Worm (Caenorhabditis elegans) whole organism, early embryonic: Measurements from ENCODE around the gene let-767.

ENCODE experiments used
- B0310.2 ChIP-seq: sonication (generic microtip); optimal IDR thresholded peaks from 2 replicates; lab custom pipeline; 2016; ENCODE audit warnings: mild to moderate bottlenecking, missing genetic modification characterization, missing compliant biosample characterization
- aly-1 ChIP-seq: sonication (generic microtip); optimal IDR thresholded peaks from 2 replicates; lab custom pipeline; 2016; ENCODE audit warnings: missing genetic modification characterization, missing compliant biosample characterization
- ama-1 ChIP-seq: fragments of 150-350 bp; optimal IDR thresholded peaks from 2 replicates; lab custom pipeline; 2014
- ceh-36 ChIP-seq: sonication (generic microtip); optimal IDR thresholded peaks from 2 replicates; lab custom pipeline; 2016; ENCODE audit warnings: missing genetic modification characterization, inconsistent platforms, missing compliant biosample characterization
- ets-7 ChIP-seq: sonication (generic microtip); optimal IDR thresholded peaks from 2 replicates; lab custom pipeline; 2016; ENCODE audit warnings: missing genotype, missing genetic modification characterization, missing compliant biosample characterization
- hmbx-1 ChIP-seq: sonication (generic microtip); optimal IDR thresholded peaks from 2 replicates; lab custom pipeline; 2016; ENCODE audit warnings: mild to moderate bottlenecking, missing genetic modification characterization, missing compliant biosample characterization
- scrt-1 ChIP-seq: fragments of 200-800 bp; sonication (Bioruptor generic); IDR thresholded peaks from 2 replicates; pipeline ENCODE4 v1.3.6; 2022; ENCODE audit warnings: missing genetic modification characterization, missing compliant biosample characterization
- tbx-11 ChIP-seq: fragments of 200-800 bp; sonication (Bioruptor generic); IDR thresholded peaks from 2 replicates; pipeline ENCODE4 v1.3.6; 2022; ENCODE audit warnings: missing genetic modification characterization, missing compliant biosample characterization

DNA sequence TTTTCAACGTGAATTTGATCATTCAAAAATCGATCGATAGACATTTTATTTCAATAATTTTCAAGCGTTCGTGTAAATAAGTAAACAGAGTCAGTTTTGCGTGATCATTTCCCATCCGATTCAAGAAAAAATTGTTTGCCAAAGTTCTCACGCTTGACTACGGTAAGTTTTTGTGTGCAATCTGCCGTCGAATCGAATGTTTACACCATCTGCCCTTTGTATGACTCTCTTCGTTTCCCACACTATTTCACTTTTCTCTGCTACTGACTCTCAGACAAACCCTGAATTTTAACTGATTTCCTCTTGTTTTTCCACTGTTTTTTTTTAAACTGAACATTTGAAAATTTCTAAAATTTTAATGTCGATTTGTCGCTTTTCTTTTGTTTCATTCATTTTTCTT, 5.0 kb upstream of the let-767 start:
- TF ChIP-seq ceh-36 (tag; lab: Kevin White, UChicago), result no peak
- TF ChIP-seq aly-1, result no peak
- no peak for TF ChIP-seq ama-1 (lab: Kevin White, UChicago)
- TF ChIP-seq hmbx-1, result no peak
- TF ChIP-seq tbx-11 (GFP tag; lab: Robert Waterston, UW), result no peak
- TF ChIP-seq ets-7, result no peak
- TF ChIP-seq scrt-1 (GFP tag; lab: Robert Waterston, UW), result no peak
- no peak for TF ChIP-seq B0310.2
